Fruit fly (Drosophila melanogaster) whole organism, embryonic: ENCODE measurements around the gene Adgf-D.

Source experiments
- Atf3 ChIP-seq: fragments of 200-800 bp; sonication (Bioruptor generic); optimal IDR thresholded peaks from 3 replicates; lab custom pipeline; 2016; ENCODE audit warnings: missing biosample characterization, missing genetic modification characterization
- Atf6 ChIP-seq: fragments of 200-800 bp; sonication (Bioruptor generic); IDR thresholded peaks from 2 replicates; pipeline ENCODE4 v1.3.6; 2022; ENCODE audit warnings: missing biosample characterization, missing genetic modification characterization
- CG10543 ChIP-seq: fragments of 200-800 bp; sonication (Bioruptor generic); optimal IDR thresholded peaks from 3 replicates; lab custom pipeline; 2017; ENCODE audit warnings: missing biosample characterization, mild to moderate bottlenecking, missing genetic modification characterization, moderate library complexity
- CG11247 ChIP-seq: fragments of 200-800 bp; sonication (Bioruptor generic); IDR thresholded peaks from 2 replicates; pipeline ENCODE4 v1.3.6; 2022; ENCODE audit warnings: missing biosample characterization, missing genetic modification characterization
- CG11456 ChIP-seq: fragments of 200-800 bp; sonication (Bioruptor generic); IDR thresholded peaks from 3 replicates; pipeline ENCODE4 v1.3.6; 2022; ENCODE audit warnings: missing biosample characterization, missing genetic modification characterization
- CG11695 ChIP-seq: fragments of 200-800 bp; sonication (Bioruptor generic); IDR thresholded peaks from 3 replicates; pipeline ENCODE4 v1.3.6; 2022; ENCODE audit warnings: missing biosample characterization, missing genetic modification characterization
- CG12391 ChIP-seq: fragments of 200-800 bp; sonication (Bioruptor generic); optimal IDR thresholded peaks from 3 replicates; lab custom pipeline; 2018; ENCODE audit warnings: missing biosample characterization, mild to moderate bottlenecking, missing genetic modification characterization, moderate library complexity
- CG13296 ChIP-seq: fragments of 200-800 bp; sonication (Bioruptor generic); optimal IDR thresholded peaks from 3 replicates; lab custom pipeline; 2018; ENCODE audit warnings: missing biosample characterization, mild to moderate bottlenecking, missing genetic modification characterization
- CG13424 ChIP-seq: fragments of 200-800 bp; sonication (Bioruptor generic); optimal IDR thresholded peaks from 2 replicates; lab custom pipeline; 2019; ENCODE audit warnings: missing biosample characterization, mild to moderate bottlenecking, missing genetic modification characterization, moderate library complexity
- CG14441 ChIP-seq: fragments of 200-800 bp; sonication (Bioruptor generic); IDR thresholded peaks from 2 replicates; pipeline ENCODE4 v1.3.6; 2022; ENCODE audit warnings: missing biosample characterization, missing genetic modification characterization
- CG15696 ChIP-seq: fragments of 200-800 bp; sonication (Bioruptor generic); optimal IDR thresholded peaks from 2 replicates; lab custom pipeline; 2019; ENCODE audit warnings: missing biosample characterization, mild to moderate bottlenecking, missing genetic modification characterization, moderate library complexity
- CG17568 ChIP-seq: fragments of 200-800 bp; sonication (Bioruptor generic); optimal IDR thresholded peaks from 2 replicates; lab custom pipeline; 2018; ENCODE audit warnings: missing biosample characterization, mild to moderate bottlenecking, missing genetic modification characterization, moderate library complexity
- CG3847 ChIP-seq: fragments of 200-800 bp; sonication (Bioruptor generic); IDR thresholded peaks from 2 replicates; pipeline ENCODE4 v1.3.6; 2022; ENCODE audit warnings: missing biosample characterization, missing genetic modification characterization
- CG4707 ChIP-seq: fragments of 200-800 bp; sonication (Bioruptor generic); optimal IDR thresholded peaks from 2 replicates; lab custom pipeline; 2018; ENCODE audit warnings: missing biosample characterization, mild to moderate bottlenecking, missing genetic modification characterization, moderate library complexity
- CG4820 ChIP-seq: fragments of 200-800 bp; sonication (Bioruptor generic); optimal IDR thresholded peaks from 3 replicates; lab custom pipeline; 2016; ENCODE audit warnings: missing biosample characterization, missing genetic modification characterization
- CG6689 ChIP-seq: fragments of 200-800 bp; sonication (Bioruptor generic); IDR thresholded peaks from 2 replicates; pipeline ENCODE4 v1.3.6; 2022; ENCODE audit warnings: missing biosample characterization, missing genetic modification characterization
- CG9609 ChIP-seq: fragments of 200-800 bp; sonication (Bioruptor generic); optimal IDR thresholded peaks from 3 replicates; lab custom pipeline; 2016; ENCODE audit warnings: missing biosample characterization, missing genetic modification characterization
- Camta ChIP-seq: fragments of 200-800 bp; sonication (Bioruptor generic); optimal IDR thresholded peaks from 2 replicates; lab custom pipeline; 2016; ENCODE audit warnings: missing biosample characterization, missing genetic modification characterization
- E2f1 ChIP-seq: fragments of 200-800 bp; sonication (Bioruptor generic); IDR thresholded peaks from 2 replicates; pipeline ENCODE4 v1.3.6; 2022; ENCODE audit warnings: missing biosample characterization, missing genetic modification characterization
- HLH4C ChIP-seq: fragments of 200-800 bp; sonication (Bioruptor generic); IDR thresholded peaks from 3 replicates; pipeline ENCODE4 v1.3.6; 2022; ENCODE audit warnings: missing biosample characterization, missing genetic modification characterization; ENCODE audit not compliant: partially characterized antibody
- Hr3 ChIP-seq: fragments of 200-800 bp; sonication (Bioruptor generic); optimal IDR thresholded peaks from 3 replicates; lab custom pipeline; 2016; ENCODE audit warnings: missing biosample characterization, missing genetic modification characterization
- Hr39 ChIP-seq: fragments of >200 bp; optimal IDR thresholded peaks from 2 replicates; lab custom pipeline; 2017
- Hr51 ChIP-seq, 2 experiments: fragments of 200-800 bp; sonication (Bioruptor generic); optimal IDR thresholded peaks; 2 replicates in 1 of 2; 3 replicates in 1 of 2; lab custom pipeline; 2016 to 2018; ENCODE audit warnings: missing biosample characterization in 2 of 2, missing genetic modification characterization in 2 of 2, mild to moderate bottlenecking in 1 of 2, moderate library complexity in 1 of 2
- NFAT ChIP-seq: fragments of 200-800 bp; sonication (Bioruptor generic); IDR thresholded peaks from 2 replicates; pipeline ENCODE4 v1.3.6; 2022; ENCODE audit warnings: missing biosample characterization, missing genetic modification characterization
- Rx ChIP-seq: fragments of 200-800 bp; sonication (Bioruptor generic); IDR thresholded peaks from 2 replicates; pipeline ENCODE4 v1.3.6; 2022; ENCODE audit warnings: missing biosample characterization, missing genetic modification characterization
- ato ChIP-seq: fragments of 200-800 bp; sonication (Bioruptor generic); IDR thresholded peaks from 2 replicates; pipeline ENCODE4 v1.3.6; 2022; ENCODE audit warnings: missing biosample characterization, missing genetic modification characterization; ENCODE audit not compliant: partially characterized antibody
- bab2 ChIP-seq: fragments of 200-800 bp; sonication (Bioruptor generic); optimal IDR thresholded peaks from 2 replicates; lab custom pipeline; 2016; ENCODE audit warnings: missing biosample characterization, missing genetic modification characterization
- bcd ChIP-seq: fragments of 200-800 bp; sonication (Bioruptor generic); optimal IDR thresholded peaks from 2 replicates; lab custom pipeline; 2017; ENCODE audit warnings: missing biosample characterization, mild to moderate bottlenecking, missing genetic modification characterization
- bowl ChIP-seq: fragments of 200-800 bp; sonication (Bioruptor generic); IDR thresholded peaks from 2 replicates; pipeline ENCODE4 v1.3.6; 2022; ENCODE audit warnings: missing biosample characterization, missing genetic modification characterization
- dpn ChIP-seq, 2 experiments: fragments of 200-800 bp; sonication (Bioruptor generic); optimal IDR thresholded peaks; 3 replicates each; lab custom pipeline; 2016; ENCODE audit warnings: missing biosample characterization in 2 of 2, missing genetic modification characterization in 2 of 2
- emc ChIP-seq: fragments of 200-800 bp; sonication (Bioruptor generic); optimal IDR thresholded peaks from 2 replicates; lab custom pipeline; 2016; ENCODE audit warnings: missing biosample characterization, missing genetic modification characterization
- en ChIP-seq: fragments of 200-800 bp; sonication (Bioruptor generic); optimal IDR thresholded peaks from 2 replicates; lab custom pipeline; 2016; ENCODE audit warnings: missing biosample characterization, missing genetic modification characterization
- fd102C ChIP-seq: fragments of 200-800 bp; sonication (Bioruptor generic); optimal IDR thresholded peaks from 2 replicates; lab custom pipeline; 2018; ENCODE audit warnings: missing biosample characterization, mild to moderate bottlenecking, missing genetic modification characterization, moderate library complexity
- fd3F ChIP-seq: fragments of 200-800 bp; sonication (Bioruptor generic); optimal IDR thresholded peaks from 2 replicates; lab custom pipeline; 2018; ENCODE audit warnings: missing biosample characterization, mild to moderate bottlenecking, missing genetic modification characterization, moderate library complexity
- fu2 ChIP-seq: fragments of 200-800 bp; sonication (Bioruptor generic); optimal IDR thresholded peaks from 2 replicates; lab custom pipeline; 2016; ENCODE audit warnings: missing biosample characterization, missing genetic modification characterization
- gsb ChIP-seq: fragments of 200-800 bp; sonication (Bioruptor generic); IDR thresholded peaks from 2 replicates; pipeline ENCODE4 v1.3.6; 2022; ENCODE audit warnings: missing biosample characterization, missing genetic modification characterization
- lov ChIP-seq, 2 experiments: fragments of 200-800 bp in 1 of 2; fragments of >200 bp in 1 of 2; sonication (Bioruptor generic) in 1 of 2; IDR thresholded peaks in 1 of 2; optimal IDR thresholded peaks in 1 of 2; 2 replicates in 1 of 2; 3 replicates in 1 of 2; pipeline versions ENCODE4 v1.3.6 to Lab custom; 2017 to 2022; ENCODE audit warnings: missing biosample characterization in 1 of 2, missing genetic modification characterization in 1 of 2
- nerfin-1 ChIP-seq: fragments of 200-800 bp; sonication (Bioruptor generic); optimal IDR thresholded peaks from 3 replicates; lab custom pipeline; 2019; ENCODE audit warnings: missing biosample characterization, mild to moderate bottlenecking, missing genetic modification characterization, moderate library complexity
- otp ChIP-seq: fragments of 200-800 bp; sonication (Bioruptor generic); IDR thresholded peaks from 3 replicates; pipeline ENCODE4, ENCODE4 v1.3.6; 2022; ENCODE audit warnings: missing biosample characterization, missing genetic modification characterization
- pfk ChIP-seq: fragments of 200-800 bp; sonication (Bioruptor generic); optimal IDR thresholded peaks from 2 replicates; lab custom pipeline; 2018; ENCODE audit warnings: missing biosample characterization, mild to moderate bottlenecking, missing genetic modification characterization, moderate library complexity
- pho ChIP-seq: fragments of 200-800 bp; sonication (Bioruptor generic); optimal IDR thresholded peaks from 2 replicates; lab custom pipeline; 2016; ENCODE audit warnings: missing biosample characterization, missing genetic modification characterization
- pzg ChIP-seq: fragments of 200-800 bp; sonication (Bioruptor generic); optimal IDR thresholded peaks from 3 replicates; lab custom pipeline; 2018; ENCODE audit warnings: missing biosample characterization, mild to moderate bottlenecking, missing genetic modification characterization, moderate library complexity
- rib ChIP-seq: fragments of 200-800 bp; sonication (Bioruptor generic); IDR thresholded peaks from 2 replicates; pipeline ENCODE4 v1.3.6; 2022; ENCODE audit warnings: missing biosample characterization, missing genetic modification characterization
- sisA ChIP-seq: fragments of 200-800 bp; sonication (Bioruptor generic); IDR thresholded peaks from 2 replicates; pipeline ENCODE4 v1.3.6; 2022; ENCODE audit warnings: missing biosample characterization, missing genetic modification characterization
- slou ChIP-seq: fragments of 200-800 bp; sonication (Bioruptor generic); optimal IDR thresholded peaks from 3 replicates; lab custom pipeline; 2016; ENCODE audit warnings: missing biosample characterization, missing genetic modification characterization
- so ChIP-seq: fragments of 200-800 bp; sonication (Bioruptor generic); IDR thresholded peaks from 3 replicates; pipeline ENCODE4 v1.3.6; 2022; ENCODE audit warnings: missing biosample characterization, missing genetic modification characterization
- tin ChIP-seq: fragments of 200-800 bp; sonication (Bioruptor generic); optimal IDR thresholded peaks from 3 replicates; lab custom pipeline; 2016; ENCODE audit warnings: missing biosample characterization, missing genetic modification characterization
- tll ChIP-seq, 2 experiments: fragments of 200-800 bp in 1 of 2; fragments of >200 bp in 1 of 2; sonication (Bioruptor generic) in 1 of 2; optimal IDR thresholded peaks; 2 replicates each; lab custom pipeline; 2017 to 2019; ENCODE audit warnings: missing biosample characterization in 2 of 2, missing genetic modification characterization in 2 of 2, mild to moderate bottlenecking in 1 of 2, moderate library complexity in 1 of 2

Gene Adgf-D

DNA sequence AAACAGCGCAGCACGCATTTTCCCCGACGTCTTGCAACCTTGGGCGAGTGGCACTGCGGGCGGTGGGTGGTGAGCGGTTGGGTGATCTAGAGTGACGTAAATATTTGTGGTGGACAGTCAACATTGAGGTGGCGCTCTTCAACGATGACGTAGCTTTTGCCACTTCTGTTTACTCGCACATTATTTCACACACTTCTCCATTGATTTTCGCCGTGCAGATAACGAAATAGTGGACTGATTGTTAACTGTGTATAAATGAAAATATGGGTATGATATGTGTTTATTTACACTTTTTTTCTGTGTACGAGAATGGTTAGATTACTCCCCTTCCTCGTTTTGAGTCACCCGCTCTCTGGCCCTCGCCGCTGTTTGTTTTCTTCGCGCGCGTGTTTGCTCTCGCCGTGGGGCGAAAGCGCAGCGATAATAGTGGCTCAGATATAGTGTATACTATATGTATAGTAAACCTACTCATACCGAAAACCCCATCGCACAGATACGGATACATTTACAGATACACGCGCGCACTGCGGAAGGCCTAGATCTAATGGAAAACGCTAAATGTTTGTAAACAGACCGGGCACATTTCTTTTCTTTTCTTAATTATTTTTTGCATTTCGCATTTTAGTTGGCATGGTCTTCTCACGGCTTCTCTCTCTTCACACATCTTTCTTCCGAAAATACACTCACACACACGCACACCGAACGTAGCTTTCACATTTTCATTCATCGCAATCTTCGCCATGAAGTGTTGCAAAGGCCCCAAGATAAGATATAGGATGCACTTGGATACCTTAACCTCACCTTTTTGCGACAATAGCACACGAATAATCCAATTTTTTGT lies 18.6 kb downstream of the Adgf-D start, which contains the start of gene omd (continued):
- peak; percentile 54; the same call in 1 of the 2 replicates for TF ChIP-seq E2f1 (GFP tag; lab: Robert Waterston, UW)
- peak; percentile 75; the same call in 1 of the 3 replicates for TF ChIP-seq otp (GFP tag; lab: Robert Waterston, UW)
- TF ChIP-seq CG9609 (GFP tag; lab: Kevin White, UChicago), result peak; percentile 17
- TF ChIP-seq Atf3, result peak; percentile 1
- TF ChIP-seq bcd, result peak; percentile 70
- TF ChIP-seq ato, result no peak
- TF ChIP-seq slou, result peak; percentile 38
- TF ChIP-seq tin, result peak; percentile 6
- peak; percentile 80 for TF ChIP-seq Atf6 (GFP tag; lab: Robert Waterston, UW)
- no peak for TF ChIP-seq Hr39 (lab: Kevin White, UChicago)
- TF ChIP-seq bab2 (GFP tag; lab: Kevin White, UChicago), result peak; percentile 79
- peak; percentile 64 for TF ChIP-seq nerfin-1 (tag; lab: Kevin White, UChicago)
- peak; percentile 55 for TF ChIP-seq CG13424 (tag; lab: Kevin White, UChicago)
- TF ChIP-seq sisA (GFP tag; lab: Robert Waterston, UW), result no peak
- TF ChIP-seq HLH4C (GFP tag; lab: Robert Waterston, UW), result no peak
- peak; percentile 52 for TF ChIP-seq en (GFP tag; lab: Kevin White, UChicago)
- peak; percentile 37 for TF ChIP-seq NFAT
- TF ChIP-seq CG14441, result peak; percentile 59; the same call in 1 of the 2 replicates
- no peak for TF ChIP-seq tll (GFP tag; optimal IDR thresholded peaks at IDR 0.05; lab: Kevin White, UChicago)
- peak; percentile 27 for TF ChIP-seq pfk (GFP tag; lab: Kevin White, UChicago)
- no peak for TF ChIP-seq lov (optimal IDR thresholded peaks at IDR 0.05; lab: Kevin White, UChicago)
- peak; percentile 80 for TF ChIP-seq lov (GFP tag; IDR thresholded peaks at IDR 0.05; lab: Robert Waterston, UW)
- peak; percentile 25 for TF ChIP-seq Hr3 (GFP tag; lab: Kevin White, UChicago)
- TF ChIP-seq fd3F (GFP tag; lab: Kevin White, UChicago), result no peak
- no peak for TF ChIP-seq Rx (GFP tag; lab: Robert Waterston, UW)
- TF ChIP-seq bowl, result no peak
- peak; percentile 41 for TF ChIP-seq fd102C (GFP tag; lab: Kevin White, UChicago)
- peak; percentile 32 to 56 for TF ChIP-seq dpn (GFP tag; optimal IDR thresholded peaks at IDR 0.05; lab: Kevin White, UChicago)
- TF ChIP-seq CG17568, result no peak
- TF ChIP-seq pho (GFP tag; lab: Kevin White, UChicago), result peak; percentile 33
- peak; percentile 37; the same call in 1 of the 3 replicates for TF ChIP-seq CG11695 (GFP tag; lab: Robert Waterston, UW)
- TF ChIP-seq gsb, result peak; percentile 47; the same call in 1 of the 2 replicates
- peak; percentile 75 for TF ChIP-seq CG13296 (GFP tag; lab: Kevin White, UChicago)
- TF ChIP-seq CG12391 (tag; lab: Kevin White, UChicago), result peak; percentile 37
- no peak for TF ChIP-seq fu2 (GFP tag; lab: Kevin White, UChicago)
- peak; percentile 55 for TF ChIP-seq rib
- TF ChIP-seq CG3847 (GFP tag; lab: Robert Waterston, UW), result 0 out of 2 replicates have a peak, but pooled peaks have one; percentile 15
- TF ChIP-seq CG10543, result peak; percentile 83
- TF ChIP-seq so (GFP tag; lab: Robert Waterston, UW), result no peak
- peak; percentile 70 for TF ChIP-seq CG15696 (tag; lab: Kevin White, UChicago)
- TF ChIP-seq CG4707, result peak; percentile 69
- TF ChIP-seq CG4820, result peak; percentile 23
- peak in 1 of 2 experiments; percentile 69 for TF ChIP-seq Hr51 (GFP tag; optimal IDR thresholded peaks at IDR 0.05; lab: Kevin White, UChicago)
- TF ChIP-seq CG11247, result peak; percentile 74
- peak; percentile 68 for TF ChIP-seq Camta (GFP tag; lab: Kevin White, UChicago)
- TF ChIP-seq pzg, result peak; percentile 11
- no peak for TF ChIP-seq emc (GFP tag; lab: Kevin White, UChicago)
- TF ChIP-seq CG6689, result peak; percentile 54; the same call in 1 of the 2 replicates
- TF ChIP-seq CG11456, result 0 out of 3 replicates have a peak, but pooled peaks have one; percentile 53
